Fruit fly (Drosophila melanogaster): Measurements from ENCODE around the gene Ube4A.
A peak's percentile ranks its signal among the peaks of the same experiment; 100 is the strongest.

Ube4A gene

dm6 chr2L:6648163-6648628 is 10.1 kb upstream of the Ube4A start (continued):
- TF ChIP-seq btn (GFP tag; optimal IDR thresholded peaks at IDR 0.05) = peak; percentile 29
- TF ChIP-seq Hand (GFP tag; optimal IDR thresholded peaks at IDR 0.05) = peak; percentile 92
- peak; percentile 94 for TF ChIP-seq odd (GFP tag; optimal IDR thresholded peaks at IDR 0.05)
- TF ChIP-seq CG43689 (GFP tag; IDR thresholded peaks at IDR 0.05) = peak; percentile 84
- TF ChIP-seq pb (GFP tag; optimal IDR thresholded peaks at IDR 0.05) = peak; percentile 87
- TF ChIP-seq CG4424 (GFP tag; optimal IDR thresholded peaks at IDR 0.05) = peak; percentile 95
- peak in 1 of 2 experiments; percentile 92 for TF ChIP-seq Eip74EF (GFP tag; optimal IDR thresholded peaks at IDR 0.05)
- peak; percentile 94 for TF ChIP-seq Rfx (GFP tag; IDR thresholded peaks at IDR 0.05)
- TF ChIP-seq Antp (GFP tag; optimal IDR thresholded peaks at IDR 0.05) = peak; percentile 86
- TF ChIP-seq dati (GFP tag; IDR thresholded peaks at IDR 0.05) = 0 out of 2 replicates have a peak, but pooled peaks have one; percentile 29
- no peak for TF ChIP-seq yki (optimal IDR thresholded peaks at IDR 0.05)
- peak; percentile 81 for TF ChIP-seq CG2116 (GFP tag; optimal IDR thresholded peaks at IDR 0.05)
- TF ChIP-seq esg (GFP tag; conservative IDR thresholded peaks at IDR 0.05) = peak; percentile 94
- TF ChIP-seq vnd (GFP tag; IDR thresholded peaks at IDR 0.05; ENCODE audit: partially characterized antibody) = no peak
- TF ChIP-seq abd-A (tag; optimal IDR thresholded peaks at IDR 0.05) = no peak
- TF ChIP-seq wek (GFP tag; optimal IDR thresholded peaks at IDR 0.05) = peak; percentile 79
- peak; percentile 82 for TF ChIP-seq CG1603 (tag; optimal IDR thresholded peaks at IDR 0.05)
- TF ChIP-seq dimm (GFP tag; IDR thresholded peaks at IDR 0.05) = peak; percentile 72
- TF ChIP-seq dmrt11E (tag; optimal IDR thresholded peaks at IDR 0.05) = peak; percentile 93
- peak; percentile 76; the same call in 1 of the 2 replicates for TF ChIP-seq CG8765 (GFP tag; IDR thresholded peaks at IDR 0.05)
- TF ChIP-seq CG7556 (GFP tag; optimal IDR thresholded peaks at IDR 0.05) = peak; percentile 96
- peak; percentile 90 for TF ChIP-seq maf-S (GFP tag; optimal IDR thresholded peaks at IDR 0.05)
- TF ChIP-seq Asciz (GFP tag; optimal IDR thresholded peaks at IDR 0.05) = peak; percentile 94
- peak; percentile 94 for TF ChIP-seq Dip3 (GFP tag; optimal IDR thresholded peaks at IDR 0.05)
- peak; percentile 95 for TF ChIP-seq CG14710 (tag; optimal IDR thresholded peaks at IDR 0.05)
- TF ChIP-seq CG12236 (GFP tag; optimal IDR thresholded peaks at IDR 0.05) = peak; percentile 85
- peak; percentile 93 for TF ChIP-seq nau (GFP tag; optimal IDR thresholded peaks at IDR 0.05)
- peak; percentile 91 for TF ChIP-seq al (GFP tag; IDR thresholded peaks at IDR 0.05)
- TF ChIP-seq Spps (tag; optimal IDR thresholded peaks at IDR 0.05) = peak; percentile 86
- peak in 1 of 3 experiments; percentile 94 for TF ChIP-seq lola (GFP tag; optimal IDR thresholded peaks at IDR 0.05)
- peak; percentile 94 for TF ChIP-seq zfh2 (GFP tag; optimal IDR thresholded peaks at IDR 0.05)
- peak; percentile 89 for TF ChIP-seq tx (GFP tag; optimal IDR thresholded peaks at IDR 0.05)
- TF ChIP-seq gem (tag; optimal IDR thresholded peaks at IDR 0.05) = peak; percentile 98
- no peak for TF ChIP-seq Tbp (GFP tag; optimal IDR thresholded peaks at IDR 0.05)
- TF ChIP-seq CG42726 (GFP tag; IDR thresholded peaks at IDR 0.05; ENCODE audit: partially characterized antibody) = no peak
- no peak for TF ChIP-seq br (optimal IDR thresholded peaks at IDR 0.05)
- peak; percentile 15 for TF ChIP-seq gfzf (GFP tag; optimal IDR thresholded peaks at IDR 0.05)
- TF ChIP-seq oc (tag; optimal IDR thresholded peaks at IDR 0.05) = peak; percentile 87
- TF ChIP-seq dmrt99B (tag; optimal IDR thresholded peaks at IDR 0.05) = peak; percentile 96
- TF ChIP-seq CG33213 (GFP tag; optimal IDR thresholded peaks at IDR 0.05) = peak; percentile 88
- TF ChIP-seq Sry-δ (GFP tag; optimal IDR thresholded peaks at IDR 0.05) = peak; percentile 56
- TF ChIP-seq PHDP (tag; optimal IDR thresholded peaks at IDR 0.05) = peak; percentile 96
- peak; percentile 96 for TF ChIP-seq Atf6 (GFP tag; IDR thresholded peaks at IDR 0.05)
- TF ChIP-seq CG10431 (GFP tag; optimal IDR thresholded peaks at IDR 0.05) = peak; percentile 80
- peak; percentile 93 for TF ChIP-seq bab2 (GFP tag; optimal IDR thresholded peaks at IDR 0.05)
- peak; percentile 75 for TF ChIP-seq disco-r (GFP tag; optimal IDR thresholded peaks at IDR 0.05)
- TF ChIP-seq onecut (GFP tag; IDR thresholded peaks at IDR 0.05) = peak; percentile 83
- TF ChIP-seq CG18011 (GFP tag; optimal IDR thresholded peaks at IDR 0.05) = peak; percentile 89
- peak; percentile 96 for TF ChIP-seq Ssrp (tag; optimal IDR thresholded peaks at IDR 0.05)
- TF ChIP-seq Opbp (GFP tag; IDR thresholded peaks at IDR 0.05; ENCODE audit: partially characterized antibody) = no peak
